Worm (Caenorhabditis elegans) whole organism, mixed stage, embryonic: ENCODE results near the gene camt-1.

Experiments used
- bed-3 ChIP-seq: fragments of 200-800 bp; sonication (Bioruptor generic); optimal IDR thresholded peaks from 3 replicates; lab custom pipeline; 2018; ENCODE audit warnings: mild to moderate bottlenecking, missing genetic modification characterization, moderate library complexity, missing compliant biosample characterization
- ces-1 ChIP-seq: fragments of 150-350 bp; optimal IDR thresholded peaks from 2 replicates; lab custom pipeline; 2014; ENCODE audit warnings: missing biosample characterization, missing genetic modification reagents, missing genetic modification characterization
- elt-1 ChIP-seq: sonication (generic microtip); optimal IDR thresholded peaks from 2 replicates; lab custom pipeline; 2017; ENCODE audit warnings: missing genetic modification characterization, mild to moderate bottlenecking, missing compliant biosample characterization, antibody characterized with exemption, moderate library complexity, borderline replicate concordance; ENCODE audit not compliant: insufficient read depth
- flh-1 ChIP-seq: fragments of 200-800 bp; sonication (Bioruptor generic); optimal IDR thresholded peaks from 2 replicates; lab custom pipeline; 2018; ENCODE audit warnings: mild to moderate bottlenecking, missing genetic modification characterization, moderate library complexity, missing compliant biosample characterization
- lsy-2 ChIP-seq: fragments of 150-350 bp; optimal IDR thresholded peaks from 2 replicates; lab custom pipeline; 2014; ENCODE audit warnings: missing biosample characterization, missing genetic modification characterization
- mab-5 ChIP-seq: fragments of 150-350 bp; optimal IDR thresholded peaks from 2 replicates; lab custom pipeline; 2014; ENCODE audit warnings: missing biosample characterization, missing genetic modification characterization
- mep-1 ChIP-seq: fragments of 150-350 bp; optimal IDR thresholded peaks from 2 replicates; lab custom pipeline; 2017; ENCODE audit warnings: missing biosample characterization, missing genetic modification reagents, missing genetic modification characterization, inconsistent platforms
- nhr-2 ChIP-seq: fragments of 150-350 bp; optimal IDR thresholded peaks from 2 replicates; lab custom pipeline; 2014; ENCODE audit warnings: missing biosample characterization, missing genetic modification characterization
- pha-4 ChIP-seq: fragments of 150-350 bp; optimal IDR thresholded peaks from 2 replicates; lab custom pipeline; 2018; ENCODE audit warnings: missing biosample characterization, missing genetic modification reagents, missing genetic modification characterization

- TF ChIP-seq ces-1 (GFP tag; lab: Kevin White, UChicago) (peak; percentile 85), flh-1 (no peak), pha-4 (no peak), lsy-2 (tag; lab: Kevin White, UChicago) (peak; percentile 17), bed-3 (GFP tag; lab: Kevin White, UChicago) (no peak), mep-1 (tag; lab: Kevin White, UChicago) (no peak), nhr-2 (tag; lab: Kevin White, UChicago) (no peak), elt-1 (no peak), mab-5 (tag; lab: Kevin White, UChicago) (no peak)
These were observed 1.8 kb upstream of the camt-1 start for ce11 chrII:4506552-4507291.
